Fruit fly (Drosophila melanogaster): ENCODE measurements around the gene Cont.

- no peak for TF ChIP-seq CTCF (optimal IDR thresholded peaks at IDR 0.05)
- TF ChIP-seq CG8478 (optimal IDR thresholded peaks at IDR 0.05): no peak
Measured at dm6 chr3R:4407325-4407724, 26.2 kb downstream of the Cont start.
